Worm (Caenorhabditis elegans): ENCODE data around the gene sri-29.

- TF ChIP-seq elt-1 (tag; optimal IDR thresholded peaks at IDR 0.05; ENCODE audit: borderline replicate concordance, insufficient read depth) (no peak), ces-1 (GFP tag; optimal IDR thresholded peaks at IDR 0.05) (no peak), cnd-1 (tag; optimal IDR thresholded peaks at IDR 0.05) (no peak), pha-4 (tag; optimal IDR thresholded peaks at IDR 0.05) (no peak), nhr-237 (tag; optimal IDR thresholded peaks at IDR 0.05) (no peak), nhr-76 (tag; optimal IDR thresholded peaks at IDR 0.05) (no peak), mab-5 (tag; optimal IDR thresholded peaks at IDR 0.05) (no peak), nhr-2 (tag; optimal IDR thresholded peaks at IDR 0.05) (no peak), lsy-2 (tag; optimal IDR thresholded peaks at IDR 0.05) (no peak)
These were observed 35.7 kb upstream of the sri-29 start, which contains the start of gene sdz-5 for ce11 chrII:3008400-3008799.

Data from whole organism, mixed stage, embryonic.